Worm (Caenorhabditis elegans) whole organism, L1 larva: ENCODE data around the gene Y11D7A.7.

Experiments
- ceh-63 ChIP-seq: fragments of 200-800 bp; sonication (Bioruptor generic); optimal IDR thresholded peaks from 2 replicates; lab custom pipeline; 2018; ENCODE audit warnings: mild to moderate bottlenecking, missing genetic modification characterization, missing compliant biosample characterization
- ces-1 ChIP-seq: fragments of 150-350 bp; optimal IDR thresholded peaks from 2 replicates; lab custom pipeline; 2014; ENCODE audit warnings: missing biosample characterization, missing genetic modification reagents, missing genetic modification characterization
- lin-35 ChIP-seq, 2 experiments: fragments of 150-350 bp; optimal IDR thresholded peaks; 2 replicates each; lab custom pipeline; 2014; ENCODE audit warnings: missing biosample characterization in 2 of 2, missing genetic modification characterization in 2 of 2, missing genetic modification reagents in 2 of 2
- pqm-1 ChIP-seq: sonication (generic microtip); optimal IDR thresholded peaks from 3 replicates; lab custom pipeline; 2017; ENCODE audit warnings: missing biosample characterization, missing genetic modification characterization
- snpc-4 ChIP-seq: fragments of 150-350 bp; optimal IDR thresholded peaks from 2 replicates; lab custom pipeline; 2014; ENCODE audit warnings: missing biosample characterization, missing genetic modification characterization
- ztf-11 ChIP-seq, 2 experiments: sonication (generic microtip); optimal IDR thresholded peaks; 2 replicates each; lab custom pipeline; 2016 to 2017; ENCODE audit warnings: missing genetic modification characterization in 2 of 2, missing biosample characterization in 1 of 2, missing compliant biosample characterization in 1 of 2

DNA sequence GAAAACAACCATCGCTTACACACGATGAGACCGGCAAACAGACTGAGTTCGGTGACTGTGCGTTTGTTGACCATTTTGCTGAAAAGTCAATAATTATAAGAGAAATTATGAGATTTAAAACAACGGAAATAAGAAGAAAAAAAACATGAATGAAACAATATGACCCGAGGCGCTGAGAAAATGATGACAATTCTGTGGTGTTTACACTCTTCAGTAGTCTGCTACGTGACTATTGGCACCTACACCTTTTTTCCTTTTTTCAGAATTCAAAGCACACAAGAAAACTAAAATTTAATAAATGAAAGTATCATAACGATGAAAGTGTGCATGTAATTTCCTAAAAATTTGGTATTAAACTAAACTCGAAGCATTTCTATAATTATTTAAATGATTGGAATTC is 10.4 kb downstream of the Y11D7A.7 start, which contains the start of gene Y11D7A.10:
- no peak for TF ChIP-seq ztf-11 (tag; optimal IDR thresholded peaks at IDR 0.05; lab: Kevin White, UChicago)
- TF ChIP-seq pqm-1 (tag; lab: Kevin White, UChicago), result no peak
- no peak for TF ChIP-seq ceh-63 (GFP tag; lab: Kevin White, UChicago)
- no peak for TF ChIP-seq ces-1 (GFP tag; lab: Kevin White, UChicago)
- TF ChIP-seq lin-35 (GFP tag; optimal IDR thresholded peaks at IDR 0.05; lab: Kevin White, UChicago), result peak in 1 of 2 experiments; percentile 2
- no peak for TF ChIP-seq snpc-4
